Worm (Caenorhabditis elegans) whole organism, L3 larva: ENCODE data around the gene epg-7.
A peak's percentile ranks its signal among the peaks of the same experiment; 100 is the strongest.

Experiments used
- R02D3.7 ChIP-seq: fragments of 150-350 bp; optimal IDR thresholded peaks from 2 replicates; lab custom pipeline; 2014; ENCODE audit warnings: missing biosample characterization, missing genetic modification characterization
- ceh-28 ChIP-seq: fragments of 150-350 bp; optimal IDR thresholded peaks from 2 replicates; lab custom pipeline; 2014; ENCODE audit warnings: missing biosample characterization, missing genetic modification reagents, missing genetic modification characterization
- elt-1 ChIP-seq: fragments of 150-350 bp; optimal IDR thresholded peaks from 2 replicates; lab custom pipeline; 2014; ENCODE audit warnings: missing biosample characterization, missing genetic modification characterization
- elt-2 ChIP-seq: sonication (generic microtip); optimal IDR thresholded peaks from 2 replicates; lab custom pipeline; 2016; ENCODE audit warnings: missing genetic modification reagents, mild to moderate bottlenecking, missing genetic modification characterization, missing compliant biosample characterization
- elt-3 ChIP-seq, 3 experiments: fragments of 150-350 bp in 1 of 3; sonication (generic microtip) in 2 of 3; optimal IDR thresholded peaks; 2 replicates in 2 of 3; 4 replicates in 1 of 3; lab custom pipeline; 2014 to 2017; ENCODE audit warnings: missing biosample characterization in 3 of 3, missing genetic modification characterization in 3 of 3
- fkh-10 ChIP-seq: sonication (generic microtip); optimal IDR thresholded peaks from 2 replicates; lab custom pipeline; 2017; ENCODE audit warnings: missing biosample characterization, missing genetic modification reagents, missing genetic modification characterization
- pha-4 ChIP-seq: fragments of 150-350 bp; optimal IDR thresholded peaks from 2 replicates; lab custom pipeline; 2014; ENCODE audit warnings: missing biosample characterization, missing genetic modification reagents, missing genetic modification characterization
- pqm-1 ChIP-seq: fragments of 150-350 bp; optimal IDR thresholded peaks from 2 replicates; lab custom pipeline; 2017; ENCODE audit warnings: missing biosample characterization, missing genetic modification characterization, inconsistent platforms
- unc-62 ChIP-seq: fragments of 150-350 bp; sonication (generic microtip); optimal IDR thresholded peaks from 4 replicates; lab custom pipeline; 2014; ENCODE audit warnings: missing biosample characterization, missing genetic modification reagents, missing genetic modification characterization

DNA sequence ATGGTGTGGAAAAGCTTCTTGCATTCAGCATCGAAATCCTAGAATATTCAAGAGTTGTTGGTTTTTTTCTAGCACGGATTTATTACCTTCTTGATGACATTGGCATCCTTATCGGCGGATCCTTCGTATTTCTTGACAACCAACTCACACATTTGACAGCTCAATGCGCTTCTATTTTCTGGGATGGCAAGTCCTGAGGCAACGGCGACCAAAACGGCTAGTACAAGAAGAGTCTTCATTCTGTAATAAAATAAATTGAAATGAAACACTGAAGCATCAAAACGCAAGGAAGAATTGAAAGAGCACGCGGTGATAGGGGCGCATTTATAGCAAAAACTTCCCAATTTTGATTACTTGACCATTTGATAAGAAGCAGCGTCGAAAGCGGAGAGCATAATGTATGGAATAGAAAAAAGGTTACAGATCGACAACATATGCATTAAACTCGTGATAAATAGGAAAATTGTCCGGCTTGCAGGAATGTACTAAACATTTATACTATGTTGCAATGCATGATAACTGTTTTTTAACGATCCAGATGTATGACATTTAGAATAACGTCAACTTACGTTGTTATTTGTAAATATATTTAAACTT, 14.3 kb upstream of the epg-7 start, which contains the start of gene spp-5:
- TF ChIP-seq unc-62, result no peak
- no peak for TF ChIP-seq fkh-10 (GFP tag; lab: Kevin White, UChicago)
- TF ChIP-seq R02D3.7, result no peak
- TF ChIP-seq pha-4, result peak; percentile 78
- TF ChIP-seq elt-3 (tag; optimal IDR thresholded peaks at IDR 0.05; lab: Kevin White, UChicago), result no peak
- TF ChIP-seq elt-1, result no peak
- TF ChIP-seq pqm-1 (tag; lab: Kevin White, UChicago), result peak; percentile 97
- TF ChIP-seq elt-2 (tag; lab: Kevin White, UChicago), result peak; percentile 95
- no peak for TF ChIP-seq ceh-28
